Worm (Caenorhabditis elegans): ENCODE results near the gene T13C2.2.

Gene T13C2.2

ce11 chrII:6788672-6789298, 3.2 kb upstream of the T13C2.2 start, which contains the start of gene T13C2.3:
Gene T13C2.3 (plus strand): TSS chrII:6789248.
- TF ChIP-seq unc-62 (GFP tag; optimal IDR thresholded peaks at IDR 0.05) (peak; percentile 51), hlh-1 (tag; optimal IDR thresholded peaks at IDR 0.05) (peak; percentile 66), tbx-8 (GFP tag; optimal IDR thresholded peaks at IDR 0.05) (no peak)

ce11 chrII:6800104-6800711, 8.2 kb downstream of the T13C2.2 start, which contains the start of gene F31E8.4:
Gene F31E8.4 (minus strand): TSS chrII:6800154.
- TF ChIP-seq unc-62 (GFP tag; optimal IDR thresholded peaks at IDR 0.05) = no peak
- no peak for TF ChIP-seq nhr-2 (tag; optimal IDR thresholded peaks at IDR 0.05)
- no peak for TF ChIP-seq ces-1 (GFP tag; optimal IDR thresholded peaks at IDR 0.05)
- TF ChIP-seq ceh-83 (GFP tag; optimal IDR thresholded peaks at IDR 0.05) = no peak
- no peak for TF ChIP-seq nhr-76 (tag; optimal IDR thresholded peaks at IDR 0.05)
- no peak for TF ChIP-seq pha-4 (tag; optimal IDR thresholded peaks at IDR 0.05)
- no peak for TF ChIP-seq ztf-11 (tag; optimal IDR thresholded peaks at IDR 0.05)

ce11 chrII:6801262-6801661, 9.3 kb downstream of the T13C2.2 start:
- TF ChIP-seq blmp-1 (tag; optimal IDR thresholded peaks at IDR 0.05) = no peak
- peak; percentile 53 for TF ChIP-seq nhr-2 (tag; optimal IDR thresholded peaks at IDR 0.05)

- TF ChIP-seq snpc-4 (tag; optimal IDR thresholded peaks at IDR 0.05) (no peak), tbx-8 (GFP tag; optimal IDR thresholded peaks at IDR 0.05) (no peak), unc-120 (tag; optimal IDR thresholded peaks at IDR 0.05; ENCODE audit: poor library complexity, severe bottlenecking) (no peak), unc-62 (GFP tag; optimal IDR thresholded peaks at IDR 0.05) (no peak), ces-1 (GFP tag; optimal IDR thresholded peaks at IDR 0.05) (no peak), flh-1 (GFP tag; optimal IDR thresholded peaks at IDR 0.05) (no peak)
Observed at ce11 chrII:6803024-6803423, 11.0 kb downstream of the T13C2.2 start, which contains the start of gene tab-1. Gene tab-1 (plus strand): TSS chrII:6803324.

ce11 chrII:6807162-6807561, 15.2 kb downstream of the T13C2.2 start, which contains the start of gene F31E8.5:
Gene F31E8.5 (minus strand): TSS chrII:6807262.
- TF ChIP-seq nhr-28 (tag; optimal IDR thresholded peaks at IDR 0.05) (no peak), mep-1 (tag; optimal IDR thresholded peaks at IDR 0.05) (no peak), ceh-39 (tag; optimal IDR thresholded peaks at IDR 0.05) (no peak), ceh-83 (GFP tag; optimal IDR thresholded peaks at IDR 0.05) (no peak), mls-2 (tag; optimal IDR thresholded peaks at IDR 0.05) (no peak), unc-62 (GFP tag; optimal IDR thresholded peaks at IDR 0.05) (no peak), nhr-12 (tag; optimal IDR thresholded peaks at IDR 0.05) (no peak), sptf-1 (tag; optimal IDR thresholded peaks at IDR 0.05) (no peak), tbx-8 (GFP tag; optimal IDR thresholded peaks at IDR 0.05) (no peak), mab-5 (tag; optimal IDR thresholded peaks at IDR 0.05) (no peak), blmp-1 (tag; optimal IDR thresholded peaks at IDR 0.05) (no peak), ham-2 (GFP tag; optimal IDR thresholded peaks at IDR 0.05) (no peak), M03D4.4 (tag; optimal IDR thresholded peaks at IDR 0.05) (no peak)

ce11 chrII:6808539-6808938, 16.5 kb downstream of the T13C2.2 start:
- TF ChIP-seq lin-13 (tag; optimal IDR thresholded peaks at IDR 0.05) (no peak), hlh-1 (tag; optimal IDR thresholded peaks at IDR 0.05) (no peak), lin-32 (GFP tag; optimal IDR thresholded peaks at IDR 0.05) (no peak), ham-2 (GFP tag; optimal IDR thresholded peaks at IDR 0.05) (no peak), bed-3 (GFP tag; optimal IDR thresholded peaks at IDR 0.05) (no peak), blmp-1 (tag; optimal IDR thresholded peaks at IDR 0.05) (no peak), zip-8 (tag; optimal IDR thresholded peaks at IDR 0.05) (no peak), ces-1 (GFP tag; optimal IDR thresholded peaks at IDR 0.05) (no peak), nhr-76 (tag; optimal IDR thresholded peaks at IDR 0.05) (no peak), lsy-2 (tag; optimal IDR thresholded peaks at IDR 0.05) (no peak), ceh-83 (GFP tag; optimal IDR thresholded peaks at IDR 0.05) (no peak), nhr-12 (tag; optimal IDR thresholded peaks at IDR 0.05) (no peak), snpc-4 (tag; optimal IDR thresholded peaks at IDR 0.05) (no peak)

DNA sequence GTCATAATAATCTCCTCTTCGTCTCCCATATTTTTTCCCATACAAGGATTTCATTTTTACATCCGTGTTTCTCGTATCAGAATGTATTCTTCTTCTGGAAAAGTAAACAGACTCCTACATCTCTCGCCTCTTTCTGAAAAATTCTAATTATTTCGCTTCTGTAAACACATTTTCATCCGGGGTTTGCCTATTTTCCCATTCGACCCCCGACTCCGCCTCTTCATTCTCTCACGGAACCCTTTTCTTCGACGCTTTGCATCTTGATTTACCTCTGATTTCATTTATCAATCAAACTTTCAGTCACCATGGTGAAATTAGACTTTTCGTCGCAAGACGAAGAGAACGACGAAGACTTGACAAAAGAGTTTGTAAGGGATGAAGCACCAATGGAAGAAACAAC, 18.7 kb downstream of the T13C2.2 start, which contains the start of gene snt-1:
TSS of gene snt-1 (plus strand) at position 301 of the 400 bp plus-strand sequence.
- TF ChIP-seq ces-1 (GFP tag; optimal IDR thresholded peaks at IDR 0.05) (peak; percentile 25), drap-1 (GFP tag; optimal IDR thresholded peaks at IDR 0.05) (no peak)

Data from whole organism, mixed stage, embryonic.